Fruit fly (Drosophila melanogaster) S2 (cell line): ENCODE results near the gene TyrR.

Experiments used
- CG8478 ChIP-seq: fragments of >200 bp; optimal IDR thresholded peaks from 2 replicates; lab custom pipeline; 2018
- CTCF ChIP-seq, 2 experiments: fragments of >200 bp; optimal IDR thresholded peaks; 2 replicates each; lab custom pipeline; 2018

- TF ChIP-seq CG8478 (lab: Kevin White, UChicago) (no peak), CTCF (optimal IDR thresholded peaks at IDR 0.05; lab: Kevin White, UChicago) (no peak)
These were observed 46.0 kb upstream of the TyrR start, which contains the start of gene Odj for dm6 chr3R:17809014-17809413.
